Fruit fly (Drosophila melanogaster) whole organism, embryonic: ENCODE measurements around the gene Cpr92A.

Source experiments
- Abd-B ChIP-seq: fragments of 200-800 bp; sonication (Bioruptor generic); optimal IDR thresholded peaks from 2 replicates; lab custom pipeline; 2018; ENCODE audit warnings: missing biosample characterization, mild to moderate bottlenecking, missing genetic modification characterization, moderate library complexity
- Aef1 ChIP-seq: fragments of 200-800 bp; sonication (Bioruptor generic); IDR thresholded peaks from 3 replicates; pipeline ENCODE4 v1.3.6; 2022; ENCODE audit warnings: missing biosample characterization, missing genetic modification characterization
- Atf3 ChIP-seq: fragments of 200-800 bp; sonication (Bioruptor generic); optimal IDR thresholded peaks from 3 replicates; lab custom pipeline; 2016; ENCODE audit warnings: missing biosample characterization, missing genetic modification characterization
- CG12155 ChIP-seq: fragments of 200-800 bp; sonication (Bioruptor generic); optimal IDR thresholded peaks from 3 replicates; lab custom pipeline; 2016; ENCODE audit warnings: missing biosample characterization, missing genetic modification characterization
- CG12942 ChIP-seq: fragments of 200-800 bp; sonication (Bioruptor generic); optimal IDR thresholded peaks from 3 replicates; lab custom pipeline; 2016; ENCODE audit warnings: missing biosample characterization, missing genetic modification characterization
- CG15011 ChIP-seq: fragments of 200-800 bp; sonication (Bioruptor generic); optimal IDR thresholded peaks from 3 replicates; lab custom pipeline; 2018; ENCODE audit warnings: missing biosample characterization, mild to moderate bottlenecking, missing genetic modification characterization
- CG15073 ChIP-seq: fragments of 200-800 bp; sonication (Bioruptor generic); optimal IDR thresholded peaks from 2 replicates; lab custom pipeline; 2016; ENCODE audit warnings: missing biosample characterization, missing genetic modification characterization
- CG15696 ChIP-seq: fragments of 200-800 bp; sonication (Bioruptor generic); optimal IDR thresholded peaks from 2 replicates; lab custom pipeline; 2019; ENCODE audit warnings: missing biosample characterization, mild to moderate bottlenecking, missing genetic modification characterization, moderate library complexity
- CG16779 ChIP-seq: fragments of 200-800 bp; sonication (Bioruptor generic); IDR thresholded peaks from 2 replicates; pipeline ENCODE4 v1.3.6; 2022; ENCODE audit warnings: missing biosample characterization, missing genetic modification characterization
- CG18011 ChIP-seq: fragments of 200-800 bp; sonication (Bioruptor generic); optimal IDR thresholded peaks from 2 replicates; lab custom pipeline; 2017; ENCODE audit warnings: missing biosample characterization, missing genetic modification characterization, mild to moderate bottlenecking, moderate library complexity, missing genotype
- CG18476 ChIP-seq: fragments of 200-800 bp; sonication (Bioruptor generic); optimal IDR thresholded peaks from 2 replicates; lab custom pipeline; 2016; ENCODE audit warnings: missing biosample characterization, mild to moderate bottlenecking, missing genetic modification characterization
- CG2120 ChIP-seq: fragments of 200-800 bp; sonication (Bioruptor generic); optimal IDR thresholded peaks from 3 replicates; lab custom pipeline; 2016; ENCODE audit warnings: missing biosample characterization, missing genetic modification characterization
- CG2129 ChIP-seq: fragments of 200-800 bp; sonication (Bioruptor generic); IDR thresholded peaks from 2 replicates; pipeline ENCODE4 v1.3.6; 2022; ENCODE audit warnings: missing biosample characterization, missing genetic modification characterization; ENCODE audit not compliant: partially characterized antibody
- CG2199 ChIP-seq: fragments of 200-800 bp; sonication (Bioruptor generic); IDR thresholded peaks from 3 replicates; pipeline ENCODE4 v1.3.6; 2022; ENCODE audit warnings: missing biosample characterization, missing genetic modification characterization
- CG2678 ChIP-seq: fragments of 200-800 bp; sonication (Bioruptor generic); optimal IDR thresholded peaks from 3 replicates; lab custom pipeline; 2019; ENCODE audit warnings: missing biosample characterization, mild to moderate bottlenecking, missing genetic modification characterization, moderate library complexity
- CG3995 ChIP-seq: fragments of 200-800 bp; sonication (Bioruptor generic); optimal IDR thresholded peaks from 3 replicates; lab custom pipeline; 2016; ENCODE audit warnings: missing biosample characterization, missing genetic modification characterization
- CG6654 ChIP-seq: fragments of 200-800 bp; sonication (Bioruptor generic); optimal IDR thresholded peaks from 2 replicates; lab custom pipeline; 2017; ENCODE audit warnings: missing biosample characterization, mild to moderate bottlenecking, missing genetic modification characterization
- CG7928 ChIP-seq: fragments of 200-800 bp; sonication (Bioruptor generic); optimal IDR thresholded peaks from 2 replicates; lab custom pipeline; 2017; ENCODE audit warnings: missing biosample characterization, mild to moderate bottlenecking, missing genetic modification characterization
- D19A ChIP-seq: fragments of 200-800 bp; optimal IDR thresholded peaks from 3 replicates; lab custom pipeline; 2019; ENCODE audit warnings: missing biosample characterization, mild to moderate bottlenecking, missing genetic modification characterization, moderate library complexity
- Dp ChIP-seq: fragments of 200-800 bp; sonication (Bioruptor generic); optimal IDR thresholded peaks from 2 replicates; lab custom pipeline; 2018; ENCODE audit warnings: missing biosample characterization, mild to moderate bottlenecking, missing genetic modification characterization, moderate library complexity
- Drgx ChIP-seq: fragments of 200-800 bp; sonication (Bioruptor generic); IDR thresholded peaks from 2 replicates; pipeline ENCODE4 v1.3.6; 2022; ENCODE audit warnings: missing biosample characterization, missing genetic modification characterization
- Ets65A ChIP-seq: fragments of 200-800 bp; sonication (Bioruptor generic); peaks from one replicate; lab custom pipeline; 2016; ENCODE audit warnings: missing biosample characterization, missing genetic modification characterization
- Fer2 ChIP-seq: fragments of 200-800 bp; sonication (Bioruptor generic); optimal IDR thresholded peaks from 2 replicates; lab custom pipeline; 2018; ENCODE audit warnings: missing biosample characterization, mild to moderate bottlenecking, missing genetic modification characterization, moderate library complexity
- Neu2 ChIP-seq: fragments of 200-800 bp; sonication (Bioruptor generic); optimal IDR thresholded peaks from 3 replicates; lab custom pipeline; 2016; ENCODE audit warnings: missing biosample characterization, missing genetic modification characterization, borderline replicate concordance
- NfI ChIP-seq: fragments of 200-800 bp; sonication (Bioruptor generic); optimal IDR thresholded peaks from 3 replicates; lab custom pipeline; 2018; ENCODE audit warnings: missing biosample characterization, mild to moderate bottlenecking, missing genetic modification characterization, moderate library complexity
- Spps ChIP-seq: fragments of 200-800 bp; sonication (Bioruptor generic); optimal IDR thresholded peaks from 2 replicates; lab custom pipeline; 2018; ENCODE audit warnings: missing biosample characterization, mild to moderate bottlenecking, missing genetic modification characterization
- Sry-β ChIP-seq: fragments of 200-800 bp; sonication (Bioruptor generic); optimal IDR thresholded peaks from 2 replicates; lab custom pipeline; 2018; ENCODE audit warnings: missing biosample characterization, mild to moderate bottlenecking, missing genetic modification characterization, moderate library complexity
- Ssrp ChIP-seq: fragments of 200-800 bp; sonication (Bioruptor generic); optimal IDR thresholded peaks from 2 replicates; lab custom pipeline; 2018; ENCODE audit warnings: missing biosample characterization, mild to moderate bottlenecking, missing genetic modification characterization, moderate library complexity
- YL-1 ChIP-seq: fragments of 200-800 bp; sonication (Bioruptor generic); optimal IDR thresholded peaks from 3 replicates; lab custom pipeline; 2017; ENCODE audit warnings: missing biosample characterization, mild to moderate bottlenecking, missing genetic modification characterization
- amos ChIP-seq: fragments of 200-800 bp; sonication (Bioruptor generic); IDR thresholded peaks from 2 replicates; pipeline ENCODE4 v1.3.6; 2022; ENCODE audit warnings: missing biosample characterization, missing genetic modification characterization; ENCODE audit not compliant: partially characterized antibody
- chm ChIP-seq: fragments of 200-800 bp; sonication (Bioruptor generic); IDR thresholded peaks from 2 replicates; pipeline ENCODE4 v1.3.6; 2022; ENCODE audit warnings: missing biosample characterization, missing genetic modification characterization
- crol ChIP-seq: fragments of 200-800 bp; sonication (Bioruptor generic); IDR thresholded peaks from 2 replicates; pipeline ENCODE4 v1.3.6; 2022; ENCODE audit warnings: missing biosample characterization, missing genetic modification characterization
- dmrt99B ChIP-seq: fragments of 200-800 bp; sonication (Bioruptor generic); optimal IDR thresholded peaks from 2 replicates; lab custom pipeline; 2018; ENCODE audit warnings: missing biosample characterization, mild to moderate bottlenecking, missing genetic modification characterization, moderate library complexity
- dysf ChIP-seq: fragments of 200-800 bp; sonication (Bioruptor generic); IDR thresholded peaks from 3 replicates; pipeline ENCODE4 v1.3.6; 2022; ENCODE audit warnings: missing biosample characterization, missing genetic modification characterization
- ewg ChIP-seq: fragments of 200-800 bp; sonication (Bioruptor generic); optimal IDR thresholded peaks from 3 replicates; lab custom pipeline; 2017; ENCODE audit warnings: mild to moderate bottlenecking, missing biosample characterization, missing genetic modification reagents, missing genetic modification characterization
- fu2 ChIP-seq: fragments of 200-800 bp; sonication (Bioruptor generic); optimal IDR thresholded peaks from 2 replicates; lab custom pipeline; 2016; ENCODE audit warnings: missing biosample characterization, missing genetic modification characterization
- gt ChIP-seq: fragments of 200-800 bp; sonication (Bioruptor generic); IDR thresholded peaks from 2 replicates; pipeline ENCODE4 v1.3.6; 2022; ENCODE audit warnings: missing biosample characterization, missing genetic modification characterization
- kay ChIP-seq: fragments of 200-800 bp; sonication (Bioruptor generic); optimal IDR thresholded peaks from 2 replicates; lab custom pipeline; 2016; ENCODE audit warnings: missing biosample characterization, missing genetic modification characterization
- nerfin-1 ChIP-seq: fragments of 200-800 bp; sonication (Bioruptor generic); optimal IDR thresholded peaks from 3 replicates; lab custom pipeline; 2019; ENCODE audit warnings: missing biosample characterization, mild to moderate bottlenecking, missing genetic modification characterization, moderate library complexity
- ranshi ChIP-seq: fragments of 200-800 bp; sonication (Bioruptor generic); IDR thresholded peaks from 2 replicates; pipeline ENCODE4 v1.3.6; 2022; ENCODE audit warnings: missing biosample characterization, missing genetic modification characterization
- repo ChIP-seq: fragments of 200-800 bp; sonication (Bioruptor generic); optimal IDR thresholded peaks from 2 replicates; lab custom pipeline; 2016; ENCODE audit warnings: missing biosample characterization, missing genetic modification characterization
- sc ChIP-seq, 3 experiments: fragments of >200 bp in 2 of 3; fragments of 200-800 bp in 1 of 3; sonication (Bioruptor generic) in 1 of 3; optimal IDR thresholded peaks; 2 replicates in 2 of 3; 3 replicates in 1 of 3; lab custom pipeline; 2017; ENCODE audit warnings: mild to moderate bottlenecking in 1 of 3, missing biosample characterization in 1 of 3, missing genetic modification characterization in 1 of 3, missing genetic modification reagents in 1 of 3
- sens ChIP-seq: fragments of 200-800 bp; sonication (Bioruptor generic); peaks from one replicate; lab custom pipeline; 2016; ENCODE audit warnings: missing biosample characterization, missing genetic modification characterization
- shn ChIP-seq: fragments of 200-800 bp; sonication (Bioruptor generic); optimal IDR thresholded peaks from 3 replicates; lab custom pipeline; 2016; ENCODE audit warnings: missing biosample characterization, missing genetic modification characterization
- sima ChIP-seq: fragments of 200-800 bp; sonication (Bioruptor generic); optimal IDR thresholded peaks from 2 replicates; lab custom pipeline; 2016; ENCODE audit warnings: missing biosample characterization, missing genetic modification characterization
- trh ChIP-seq: fragments of 200-800 bp; sonication (Bioruptor generic); optimal IDR thresholded peaks from 2 replicates; lab custom pipeline; 2016; ENCODE audit warnings: missing biosample characterization, missing genetic modification characterization
- twi ChIP-seq: fragments of 200-800 bp; optimal IDR thresholded peaks from 2 replicates; lab custom pipeline; 2019; ENCODE audit warnings: missing biosample characterization, mild to moderate bottlenecking, missing genetic modification characterization, moderate library complexity
- wdn ChIP-seq: fragments of 200-800 bp; sonication (Bioruptor generic); IDR thresholded peaks from 2 replicates; pipeline ENCODE4 v1.3.6; 2022; ENCODE audit warnings: missing biosample characterization, missing genetic modification characterization
- zen ChIP-seq: fragments of 200-800 bp; sonication (Bioruptor generic); optimal IDR thresholded peaks from 3 replicates; lab custom pipeline; 2018; ENCODE audit warnings: missing biosample characterization, mild to moderate bottlenecking, missing genetic modification characterization, moderate library complexity

Gene Cpr92A

dm6 chr3R:19644094-19644900 is 45.5 kb upstream of the Cpr92A start, which contains the start of gene Vha13 (continued):
- TF ChIP-seq ewg (GFP tag; lab: Kevin White, UChicago), result peak; percentile 98
- TF ChIP-seq CG18476 (GFP tag; lab: Kevin White, UChicago), result no peak
- TF ChIP-seq Ssrp (tag; lab: Kevin White, UChicago), result no peak
- TF ChIP-seq Drgx, result no peak
- TF ChIP-seq CG15696 (tag; lab: Kevin White, UChicago), result peak; percentile 19
- TF ChIP-seq wdn, result peak; percentile 18; the same call in 1 of the 2 replicates
- peak; percentile 58 for TF ChIP-seq CG2120
- TF ChIP-seq NfI (GFP tag; lab: Kevin White, UChicago), result peak; percentile 10
- no peak for TF ChIP-seq Abd-B (GFP tag; lab: Kevin White, UChicago)
- TF ChIP-seq chm (GFP tag; lab: Robert Waterston, UW), result peak; percentile 82
- TF ChIP-seq CG15073 (GFP tag; lab: Kevin White, UChicago), result no peak
- TF ChIP-seq ranshi, result peak; percentile 40
- TF ChIP-seq Neu2 (GFP tag; lab: Kevin White, UChicago), result no peak
- TF ChIP-seq zen (tag; lab: Kevin White, UChicago), result no peak
- TF ChIP-seq nerfin-1 (tag; lab: Kevin White, UChicago), result peak; percentile 40
- TF ChIP-seq Atf3 (GFP tag; lab: Kevin White, UChicago), result peak; percentile 60
- TF ChIP-seq Fer2 (tag; lab: Kevin White, UChicago), result no peak
- peak; percentile 84 for TF ChIP-seq CG3995
- no peak for TF ChIP-seq CG7928 (GFP tag; lab: Kevin White, UChicago)
- TF ChIP-seq Spps (tag; lab: Kevin White, UChicago), result no peak
- TF ChIP-seq CG2129 (GFP tag; lab: Robert Waterston, UW), result 0 out of 2 replicates have a peak, but pooled peaks have one; percentile 11
- TF ChIP-seq sc (optimal IDR thresholded peaks at IDR 0.05; lab: Kevin White, UChicago), result no peak
- TF ChIP-seq sc (GFP tag; optimal IDR thresholded peaks at IDR 0.05; lab: Kevin White, UChicago), result no peak
- peak; percentile 49 for TF ChIP-seq shn
- TF ChIP-seq gt (GFP tag; lab: Robert Waterston, UW), result no peak
- TF ChIP-seq repo (GFP tag; lab: Kevin White, UChicago), result peak; percentile 41
- TF ChIP-seq CG12155 (GFP tag; lab: Kevin White, UChicago), result peak; percentile 8
- no peak for TF ChIP-seq CG2678 (tag; lab: Kevin White, UChicago)
- peak; percentile 98 for TF ChIP-seq CG18011 (GFP tag; lab: Kevin White, UChicago)
- no peak for TF ChIP-seq D19A
- no peak for TF ChIP-seq trh (GFP tag; lab: Kevin White, UChicago)
- 0 out of 3 replicates have a peak, but pooled peaks have one; percentile 60 for TF ChIP-seq CG2199 (GFP tag; lab: Robert Waterston, UW)
- TF ChIP-seq fu2, result peak; percentile 42
- peak; percentile 63; the same call in 2 of the 3 replicates for TF ChIP-seq dysf
- TF ChIP-seq CG15011, result no peak
- TF ChIP-seq Ets65A (GFP tag; lab: Kevin White, UChicago), result peak; percentile 95
- peak; percentile 82 for TF ChIP-seq crol (GFP tag; lab: Robert Waterston, UW)
- peak; percentile 78 for TF ChIP-seq amos (GFP tag; lab: Robert Waterston, UW)
- TF ChIP-seq Sry-β (GFP tag; lab: Kevin White, UChicago), result no peak
- TF ChIP-seq CG6654 (GFP tag; lab: Kevin White, UChicago), result no peak
- peak; percentile 48 for TF ChIP-seq sens (GFP tag; lab: Kevin White, UChicago)
- TF ChIP-seq kay (GFP tag; lab: Kevin White, UChicago), result no peak
- TF ChIP-seq sima (GFP tag; lab: Kevin White, UChicago), result no peak
- no peak for TF ChIP-seq twi
- no peak for TF ChIP-seq CG16779
- TF ChIP-seq YL-1 (GFP tag; lab: Kevin White, UChicago), result peak; percentile 96
- TF ChIP-seq CG12942 (GFP tag; lab: Kevin White, UChicago), result no peak
- peak; percentile 9 for TF ChIP-seq Dp (GFP tag; lab: Kevin White, UChicago)
- TF ChIP-seq dmrt99B (tag; lab: Kevin White, UChicago), result peak; percentile 17
- peak; percentile 68 for TF ChIP-seq Aef1 (GFP tag; lab: Robert Waterston, UW)
